Worm (Caenorhabditis elegans): ENCODE data around the gene fat-6.

The fat-6 gene

ce11 chrIV:11945621-11946020 lies 30.1 kb upstream of the fat-6 start, which contains the start of gene ZK829.3:
TSS of gene ZK829.3 (minus strand) at chrIV:11945721.
- TF ChIP-seq bed-3 (GFP tag; optimal IDR thresholded peaks at IDR 0.05) = no peak
- TF ChIP-seq ztf-11 (tag; optimal IDR thresholded peaks at IDR 0.05) = no peak
- TF ChIP-seq elt-3 (tag; optimal IDR thresholded peaks at IDR 0.05) = no peak

- TF ChIP-seq unc-62 (GFP tag; optimal IDR thresholded peaks at IDR 0.05) (no peak), M03D4.4 (tag; optimal IDR thresholded peaks at IDR 0.05) (no peak), mep-1 (tag; optimal IDR thresholded peaks at IDR 0.05) (no peak)
These were observed 26.8 kb upstream of the fat-6 start, which contains the start of gene ZK829.1 for ce11 chrIV:11942313-11942712. TSS of gene ZK829.1 (minus strand) at chrIV:11942413.

ce11 chrIV:11938554-11938953 lies 23.1 kb upstream of the fat-6 start:
- no peak for TF ChIP-seq mls-2 (tag; optimal IDR thresholded peaks at IDR 0.05)
- no peak for TF ChIP-seq unc-62 (GFP tag; optimal IDR thresholded peaks at IDR 0.05)
- no peak for TF ChIP-seq nhr-76 (tag; optimal IDR thresholded peaks at IDR 0.05)
- no peak for TF ChIP-seq unc-120 (tag; optimal IDR thresholded peaks at IDR 0.05; ENCODE audit: poor library complexity, severe bottlenecking)
- TF ChIP-seq cnd-1 (tag; optimal IDR thresholded peaks at IDR 0.05) = no peak
- TF ChIP-seq sem-2 (GFP tag; optimal IDR thresholded peaks at IDR 0.05) = no peak
- TF ChIP-seq drap-1 (GFP tag; optimal IDR thresholded peaks at IDR 0.05) = no peak

ce11 chrIV:11937087-11937486 lies 21.6 kb upstream of the fat-6 start, which contains the start of gene slc-5A12:
TSS of gene slc-5A12 (plus strand) at chrIV:11937419.
- TF ChIP-seq hlh-1 (tag; optimal IDR thresholded peaks at IDR 0.05) = no peak
- TF ChIP-seq ceh-83 (GFP tag; optimal IDR thresholded peaks at IDR 0.05) = no peak
- TF ChIP-seq nhr-76 (tag; optimal IDR thresholded peaks at IDR 0.05) = no peak
- TF ChIP-seq unc-39 (tag; optimal IDR thresholded peaks at IDR 0.05) = no peak
- no peak for TF ChIP-seq elt-1 (tag; optimal IDR thresholded peaks at IDR 0.05; ENCODE audit: borderline replicate concordance, insufficient read depth)
- no peak for TF ChIP-seq sptf-1 (tag; optimal IDR thresholded peaks at IDR 0.05)
- no peak for TF ChIP-seq ces-1 (GFP tag; optimal IDR thresholded peaks at IDR 0.05)
- no peak for TF ChIP-seq tbx-8 (GFP tag; optimal IDR thresholded peaks at IDR 0.05)
- no peak for TF ChIP-seq M03D4.4 (tag; optimal IDR thresholded peaks at IDR 0.05)
- no peak for TF ChIP-seq pha-4 (tag; optimal IDR thresholded peaks at IDR 0.05)
- no peak for TF ChIP-seq lsy-2 (tag; optimal IDR thresholded peaks at IDR 0.05)
- no peak for TF ChIP-seq lin-13 (tag; optimal IDR thresholded peaks at IDR 0.05)
- TF ChIP-seq cnd-1 (tag; optimal IDR thresholded peaks at IDR 0.05) = no peak
- no peak for TF ChIP-seq nhr-2 (tag; optimal IDR thresholded peaks at IDR 0.05)
- TF ChIP-seq unc-120 (tag; optimal IDR thresholded peaks at IDR 0.05; ENCODE audit: poor library complexity, severe bottlenecking) = no peak

- no peak for TF ChIP-seq bed-3 (GFP tag; optimal IDR thresholded peaks at IDR 0.05)
- no peak for TF ChIP-seq ztf-11 (tag; optimal IDR thresholded peaks at IDR 0.05)
- no peak for TF ChIP-seq mep-1 (tag; optimal IDR thresholded peaks at IDR 0.05)
- TF ChIP-seq snpc-4 (tag; optimal IDR thresholded peaks at IDR 0.05) = no peak
- no peak for TF ChIP-seq ceh-39 (tag; optimal IDR thresholded peaks at IDR 0.05)
- no peak for TF ChIP-seq ham-2 (GFP tag; optimal IDR thresholded peaks at IDR 0.05)
- no peak for TF ChIP-seq nhr-2 (tag; optimal IDR thresholded peaks at IDR 0.05)
- no peak for TF ChIP-seq pha-4 (tag; optimal IDR thresholded peaks at IDR 0.05)
- no peak for TF ChIP-seq unc-39 (tag; optimal IDR thresholded peaks at IDR 0.05)
- no peak for TF ChIP-seq mls-2 (tag; optimal IDR thresholded peaks at IDR 0.05)
These were observed 15.1 kb upstream of the fat-6 start, which contains the start of gene nhx-9 for ce11 chrIV:11930572-11930971. TSS of gene nhx-9 (plus strand) at chrIV:11930872.

- TF ChIP-seq ceh-43 (GFP tag; optimal IDR thresholded peaks at IDR 0.05) (no peak), flh-1 (GFP tag; optimal IDR thresholded peaks at IDR 0.05) (no peak), bed-3 (GFP tag; optimal IDR thresholded peaks at IDR 0.05) (no peak), lin-32 (GFP tag; optimal IDR thresholded peaks at IDR 0.05) (peak; percentile 32), cnd-1 (tag; optimal IDR thresholded peaks at IDR 0.05) (peak; percentile 35), drap-1 (GFP tag; optimal IDR thresholded peaks at IDR 0.05) (peak; percentile 52), mls-2 (tag; optimal IDR thresholded peaks at IDR 0.05) (peak; percentile 59), unc-39 (tag; optimal IDR thresholded peaks at IDR 0.05) (no peak), ham-2 (GFP tag; optimal IDR thresholded peaks at IDR 0.05) (peak; percentile 68), elt-3 (tag; optimal IDR thresholded peaks at IDR 0.05) (no peak), mep-1 (tag; optimal IDR thresholded peaks at IDR 0.05) (no peak), blmp-1 (tag; optimal IDR thresholded peaks at IDR 0.05) (no peak), M03D4.4 (tag; optimal IDR thresholded peaks at IDR 0.05) (peak; percentile 63), pha-4 (tag; optimal IDR thresholded peaks at IDR 0.05) (no peak), ces-1 (GFP tag; optimal IDR thresholded peaks at IDR 0.05) (no peak), hlh-1 (tag; optimal IDR thresholded peaks at IDR 0.05) (no peak), nhr-2 (tag; optimal IDR thresholded peaks at IDR 0.05) (no peak), lsy-2 (tag; optimal IDR thresholded peaks at IDR 0.05) (no peak), unc-120 (tag; optimal IDR thresholded peaks at IDR 0.05; ENCODE audit: poor library complexity, severe bottlenecking) (peak; percentile 33), nhr-76 (tag; optimal IDR thresholded peaks at IDR 0.05) (no peak), sem-2 (GFP tag; optimal IDR thresholded peaks at IDR 0.05) (peak; percentile 58), mab-5 (tag; optimal IDR thresholded peaks at IDR 0.05) (no peak), sptf-1 (tag; optimal IDR thresholded peaks at IDR 0.05) (peak; percentile 26), ceh-83 (GFP tag; optimal IDR thresholded peaks at IDR 0.05) (peak; percentile 71), ztf-11 (tag; optimal IDR thresholded peaks at IDR 0.05) (no peak), tbx-8 (GFP tag; optimal IDR thresholded peaks at IDR 0.05) (no peak), nhr-28 (tag; optimal IDR thresholded peaks at IDR 0.05) (no peak)
These were observed 12.9 kb upstream of the fat-6 start for ce11 chrIV:11928388-11928787.

Measured in whole organism, mixed stage, embryonic.